Worm (Caenorhabditis elegans): Measurements from ENCODE around the gene srb-13.
"Not testable (repeated sequence)": the region's sequence is repeated elsewhere in the genome, so short reads cannot be mapped to it uniquely, and the experiment has no call there.

srb-13 gene

ce11 chrII:5181497-5181896 lies 24.1 kb upstream of the srb-13 start:
- no peak for TF ChIP-seq unc-62 (GFP tag; optimal IDR thresholded peaks at IDR 0.05)

- TF ChIP-seq unc-62 (GFP tag; optimal IDR thresholded peaks at IDR 0.05), result no peak
Observed at ce11 chrII:5180272-5180671, 22.8 kb upstream of the srb-13 start.

ce11 chrII:5178609-5179008 lies 21.2 kb upstream of the srb-13 start:
- no peak for TF ChIP-seq unc-62 (GFP tag; optimal IDR thresholded peaks at IDR 0.05)

ce11 chrII:5177902-5178301 lies 20.5 kb upstream of the srb-13 start, which contains the start of gene C27D6.12:
C27D6.12 (minus strand) TSS chrII:5178002.
- no peak for TF ChIP-seq unc-62 (GFP tag; optimal IDR thresholded peaks at IDR 0.05)

- no peak for TF ChIP-seq unc-62 (GFP tag; optimal IDR thresholded peaks at IDR 0.05)
Observed at ce11 chrII:5176934-5177333, 19.5 kb upstream of the srb-13 start.

- no peak for TF ChIP-seq unc-62 (GFP tag; optimal IDR thresholded peaks at IDR 0.05)
Observed at ce11 chrII:5174370-5174769, 16.9 kb upstream of the srb-13 start, which contains the start of gene C27D6.3. C27D6.3 (minus strand) TSS chrII:5174470.

- TF ChIP-seq unc-62 (GFP tag; optimal IDR thresholded peaks at IDR 0.05), result no peak
Observed at ce11 chrII:5172451-5172850, 15.0 kb upstream of the srb-13 start, which contains the start of gene C27D6.1. C27D6.1 (plus strand) TSS chrII:5172751.

- TF ChIP-seq unc-62 (GFP tag; optimal IDR thresholded peaks at IDR 0.05), result no peak
Observed at ce11 chrII:5171610-5172009, 14.2 kb upstream of the srb-13 start, which contains the start of gene C27D6.15. C27D6.15 (plus strand) TSS chrII:5171910.

ce11 chrII:5170932-5171331 lies 13.5 kb upstream of the srb-13 start, which contains the start of gene srb-1:
srb-1 (minus strand) TSS chrII:5171032.
- TF ChIP-seq unc-62 (GFP tag; optimal IDR thresholded peaks at IDR 0.05), result no peak

- no peak for TF ChIP-seq unc-62 (GFP tag; optimal IDR thresholded peaks at IDR 0.05)
Observed at ce11 chrII:5166738-5167137, 9.3 kb upstream of the srb-13 start, which contains the start of gene srb-3. srb-3 (minus strand) TSS chrII:5166838.

- TF ChIP-seq unc-62 (GFP tag; optimal IDR thresholded peaks at IDR 0.05), result no peak
Observed at ce11 chrII:5163283-5163682, 5.9 kb upstream of the srb-13 start, which contains the start of gene srb-5. srb-5 (minus strand) TSS chrII:5163383.

ce11 chrII:5161102-5161501 lies 3.7 kb upstream of the srb-13 start, which contains the start of gene C27D6.11:
C27D6.11 (minus strand) TSS chrII:5161202.
- no peak for TF ChIP-seq unc-62 (GFP tag; optimal IDR thresholded peaks at IDR 0.05)

ce11 chrII:5158774-5159173 lies 1.3 kb upstream of the srb-13 start, which contains the start of gene F58A6.9:
F58A6.9 (minus strand) TSS chrII:5158874.
- not testable (repeated sequence) for TF ChIP-seq unc-62 (GFP tag; optimal IDR thresholded peaks at IDR 0.05)

- no peak for TF ChIP-seq unc-62 (GFP tag; optimal IDR thresholded peaks at IDR 0.05)
Observed at ce11 chrII:5156983-5157382, 442 bp downstream of the srb-13 start, which contains the start of gene msp-45. msp-45 (minus strand) TSS chrII:5157083.

- TF ChIP-seq unc-62 (GFP tag; optimal IDR thresholded peaks at IDR 0.05), result no peak
Observed at ce11 chrII:5154540-5154939, 2.9 kb downstream of the srb-13 start, which contains the start of gene srb-12. srb-12 (minus strand) TSS chrII:5154640.

- no peak for TF ChIP-seq unc-62 (GFP tag; optimal IDR thresholded peaks at IDR 0.05)
Observed at ce11 chrII:5150829-5151228, 6.6 kb downstream of the srb-13 start, which contains the start of gene srb-16. srb-16 (minus strand) TSS chrII:5150929.

- TF ChIP-seq unc-62 (GFP tag; optimal IDR thresholded peaks at IDR 0.05), result no peak
Observed at ce11 chrII:5148349-5148748, 9.1 kb downstream of the srb-13 start, which contains the start of gene F58A6.5. F58A6.5 (minus strand) TSS chrII:5148449.

Data from whole organism, dauer.